Worm (Caenorhabditis elegans): ENCODE results near the gene srd-54.
A peak's percentile ranks its signal among the peaks of the same experiment; 100 is the strongest.

srd-54 gene

DNA sequence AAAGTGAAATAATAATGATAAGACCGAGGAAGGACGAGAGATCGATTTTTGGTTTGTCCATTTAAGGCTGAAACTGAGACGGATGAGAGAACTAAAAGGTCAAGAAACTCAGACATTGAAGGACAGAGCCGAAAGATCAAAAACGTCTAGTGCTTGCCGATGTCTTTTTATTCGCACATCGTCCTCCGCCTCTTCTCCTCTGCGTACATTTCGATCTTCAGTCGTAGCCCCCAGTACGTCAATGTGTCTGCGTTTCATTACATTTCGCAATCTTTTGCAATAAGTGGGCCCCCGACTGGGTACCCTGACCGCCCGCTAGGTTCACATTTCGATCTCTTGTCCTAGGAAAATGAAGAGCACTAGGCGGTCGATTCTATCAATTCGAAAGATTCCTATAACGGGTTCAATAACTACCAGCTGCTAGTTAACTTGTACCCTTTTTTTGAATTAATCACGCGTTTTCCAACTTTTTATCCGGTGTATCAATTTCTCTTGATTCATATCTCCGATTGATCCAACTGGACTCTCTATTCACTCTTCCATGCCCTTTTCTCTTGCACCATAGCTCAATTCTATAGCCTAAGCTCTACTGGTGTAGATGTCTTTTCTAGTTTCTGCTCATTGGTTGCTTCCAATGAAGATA is 40.3 kb upstream of the srd-54 start (continued):
- TF ChIP-seq egl-27 (tag; optimal IDR thresholded peaks at IDR 0.05) (peak; percentile 46 to 68), nhr-19 (GFP tag; conservative IDR thresholded peaks at IDR 0.05) (peak; percentile 32; the same call in 1 of the 2 replicates), xbp-1 (tag; optimal IDR thresholded peaks at IDR 0.05) (peak; percentile 53), nhr-11 (tag; optimal IDR thresholded peaks at IDR 0.05) (no peak), tbx-2 (tag; optimal IDR thresholded peaks at IDR 0.05) (peak; percentile 37), blmp-1 (tag; optimal IDR thresholded peaks at IDR 0.05) (peak; percentile 57), nhr-85 (tag) (peak; percentile 82), dpl-1 (GFP tag; optimal IDR thresholded peaks at IDR 0.05) (peak in 2 of 3 experiments; percentile 1 to 3), lin-14 (GFP tag; optimal IDR thresholded peaks at IDR 0.05) (peak; percentile 87), nhr-71 (tag; optimal IDR thresholded peaks at IDR 0.05) (peak; percentile 77), lin-35 (GFP tag; optimal IDR thresholded peaks at IDR 0.05) (peak; percentile 34 to 44), ceh-82 (tag; optimal IDR thresholded peaks at IDR 0.05) (peak; percentile 50 to 76 (median 71)), grh-1 (GFP tag; IDR thresholded peaks at IDR 0.05) (no peak), unc-98 (GFP tag; IDR thresholded peaks at IDR 0.05) (no peak), nhr-12 (tag; optimal IDR thresholded peaks at IDR 0.05) (no peak), snpc-4 (tag; optimal IDR thresholded peaks at IDR 0.05) (no peak), egl-13 (tag; optimal IDR thresholded peaks at IDR 0.05) (no peak), sptf-1 (tag; optimal IDR thresholded peaks at IDR 0.05) (no peak)

DNA sequence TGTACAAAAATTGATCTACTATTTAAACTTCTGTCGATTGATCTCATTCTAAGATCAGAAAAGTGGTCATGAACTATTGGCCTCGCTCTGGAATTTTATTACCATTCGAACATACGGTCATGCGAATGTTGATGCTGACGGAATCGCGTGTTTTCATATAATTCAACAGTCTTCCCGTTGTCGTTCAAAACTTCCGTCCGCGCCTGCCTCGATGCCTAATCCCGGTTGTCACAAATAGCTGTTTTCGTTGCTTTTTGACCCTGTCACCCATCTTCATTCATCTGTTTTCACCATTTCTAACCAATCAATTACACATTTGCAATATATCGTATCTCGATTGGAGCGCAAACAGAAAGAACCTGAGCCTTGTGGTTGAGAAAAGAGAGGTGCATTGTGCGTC is 39.0 kb upstream of the srd-54 start:
- TF ChIP-seq ceh-88 (GFP tag; IDR thresholded peaks at IDR 0.05): no peak
- peak; percentile 15 for TF ChIP-seq ztf-4 (tag; optimal IDR thresholded peaks at IDR 0.05)
- TF ChIP-seq elt-3 (tag; optimal IDR thresholded peaks at IDR 0.05): peak in 1 of 6 experiments; percentile 7
- no peak for TF ChIP-seq swsn-7 (tag; optimal IDR thresholded peaks at IDR 0.05)
- no peak for TF ChIP-seq efl-1 (optimal IDR thresholded peaks at IDR 0.05)
- peak in 1 of 2 experiments; percentile 72 for TF ChIP-seq efl-1 (GFP tag; optimal IDR thresholded peaks at IDR 0.05 in 1 of 2)
- TF ChIP-seq blmp-1 (tag; optimal IDR thresholded peaks at IDR 0.05): peak; percentile 37
- TF ChIP-seq nhr-28 (tag; optimal IDR thresholded peaks at IDR 0.05): no peak
- no peak for TF ChIP-seq unc-86 (tag; optimal IDR thresholded peaks at IDR 0.05)
- TF ChIP-seq egl-27 (tag; optimal IDR thresholded peaks at IDR 0.05): no peak

DNA sequence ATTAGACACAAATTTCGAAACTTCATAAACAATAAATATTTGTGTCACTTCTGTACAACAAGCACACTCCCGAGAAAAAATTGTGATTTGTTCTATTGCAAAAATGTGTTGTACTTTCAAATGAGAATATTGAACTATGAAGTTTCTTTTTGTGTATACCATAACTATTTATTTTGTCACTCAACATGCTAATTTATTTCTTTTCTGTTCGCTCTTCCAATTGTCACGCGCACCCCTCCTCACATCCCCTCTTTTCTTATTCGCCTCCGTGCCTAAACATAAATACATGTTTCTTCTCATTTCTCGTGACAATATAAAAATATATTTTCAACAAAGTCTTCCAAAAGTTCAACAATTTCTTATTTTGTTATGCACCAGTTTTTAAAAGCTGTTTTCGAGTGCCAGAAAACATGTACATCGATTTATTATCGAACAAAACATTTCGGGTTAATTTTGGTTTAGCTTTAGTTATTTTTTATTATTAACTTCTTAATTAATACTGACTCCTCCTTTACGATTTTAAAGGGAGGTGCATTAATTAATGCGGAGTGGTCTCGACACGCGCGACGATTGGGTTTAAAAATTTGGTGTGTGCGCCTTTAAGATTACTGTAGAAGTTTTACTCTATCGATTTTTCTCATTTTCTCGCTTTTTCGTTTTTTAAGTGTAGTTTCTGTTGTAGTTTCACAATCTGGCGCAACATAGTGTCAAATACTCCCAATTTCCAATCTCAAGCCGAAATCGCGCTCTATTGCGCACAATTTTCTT is 38.3 kb upstream of the srd-54 start:
- TF ChIP-seq nhr-71 (tag; optimal IDR thresholded peaks at IDR 0.05) (peak; percentile 15), Y116A8C.19 (tag; optimal IDR thresholded peaks at IDR 0.05; ENCODE audit: borderline replicate concordance) (no peak), blmp-1 (tag; optimal IDR thresholded peaks at IDR 0.05) (peak; percentile 21), tlp-1 (tag; optimal IDR thresholded peaks at IDR 0.05) (no peak), ama-1 (optimal IDR thresholded peaks at IDR 0.05) (no peak), nhr-47 (tag; optimal IDR thresholded peaks at IDR 0.05) (no peak), hlh-4 (tag; optimal IDR thresholded peaks at IDR 0.05) (no peak), lin-15B (tag; optimal IDR thresholded peaks at IDR 0.05) (no peak), lin-35 (GFP tag; optimal IDR thresholded peaks at IDR 0.05) (peak in 1 of 2 experiments; percentile 19), ceh-63 (GFP tag; optimal IDR thresholded peaks at IDR 0.05) (no peak), pqm-1 (tag; optimal IDR thresholded peaks at IDR 0.05) (no peak), fkh-8 (tag; optimal IDR thresholded peaks at IDR 0.05) (no peak), snu-23 (GFP tag; optimal IDR thresholded peaks at IDR 0.05) (peak; percentile 5), mdl-1 (tag; optimal IDR thresholded peaks at IDR 0.05) (peak in 1 of 2 experiments; percentile 9), C16A3.4 (tag; optimal IDR thresholded peaks at IDR 0.05) (no peak), mep-1 (tag; optimal IDR thresholded peaks at IDR 0.05) (peak; percentile 30), unc-98 (GFP tag; IDR thresholded peaks at IDR 0.05) (no peak), lin-14 (GFP tag; optimal IDR thresholded peaks at IDR 0.05) (peak; percentile 65), nhr-19 (GFP tag; conservative IDR thresholded peaks at IDR 0.05) (no peak), lin-13 (GFP tag; optimal IDR thresholded peaks at IDR 0.05) (peak; percentile 4), ceh-90 (tag; optimal IDR thresholded peaks at IDR 0.05) (no peak), lsy-2 (tag; optimal IDR thresholded peaks at IDR 0.05) (no peak), isw-1 (GFP tag; IDR thresholded peaks at IDR 0.05) (no peak), ceh-8 (GFP tag; optimal IDR thresholded peaks at IDR 0.05) (no peak), sup-37 (GFP tag; optimal IDR thresholded peaks at IDR 0.05) (no peak), nhr-85 (tag) (peak; percentile 81), nhr-20 (tag; optimal IDR thresholded peaks at IDR 0.05) (peak; percentile 3)
